Fruit fly (Drosophila melanogaster): Measurements from ENCODE around the gene CG5280.

CG5280 gene

DNA sequence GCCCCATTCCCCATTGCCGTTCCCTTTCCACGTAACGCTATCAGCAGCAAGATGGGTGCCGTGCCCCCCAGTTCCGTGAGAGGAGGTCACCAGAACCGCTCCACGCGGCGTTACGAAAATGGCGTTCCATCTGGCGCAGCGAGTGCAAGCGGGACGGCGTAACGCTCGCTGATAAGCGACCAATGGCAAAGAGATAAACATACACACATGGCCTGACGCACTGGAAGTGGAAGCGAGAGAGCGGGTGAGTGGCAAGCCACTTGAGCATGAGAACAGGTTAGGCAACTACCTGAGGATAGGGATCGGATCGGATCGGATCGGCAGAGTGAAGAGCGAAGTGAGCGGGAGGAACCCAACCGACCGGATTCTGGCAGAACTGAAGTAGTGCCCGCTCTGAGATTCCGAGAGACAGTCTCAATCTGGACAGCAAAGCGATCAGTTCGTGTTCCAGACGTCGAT is 14.8 kb upstream of the CG5280 start, which contains the start of gene Doc3 (continued):
- TF ChIP-seq jing (GFP tag; optimal IDR thresholded peaks at IDR 0.05) (no peak), lbe (GFP tag; optimal IDR thresholded peaks at IDR 0.05) (no peak), CG30403 (GFP tag; optimal IDR thresholded peaks at IDR 0.05) (no peak), CG10959 (GFP tag; IDR thresholded peaks at IDR 0.05) (no peak), kah (GFP tag; optimal IDR thresholded peaks at IDR 0.05) (peak; percentile 28), CG15696 (tag; optimal IDR thresholded peaks at IDR 0.05) (no peak), CG12769 (tag; optimal IDR thresholded peaks at IDR 0.05) (peak; percentile 79), z (GFP tag; IDR thresholded peaks at IDR 0.05) (peak; percentile 64; the same call in 1 of the 3 replicates), CG11504 (tag; optimal IDR thresholded peaks at IDR 0.05) (no peak), croc (GFP tag; conservative IDR thresholded peaks at IDR 0.05) (no peak), gfzf (GFP tag; optimal IDR thresholded peaks at IDR 0.05) (no peak), lab (GFP tag; optimal IDR thresholded peaks at IDR 0.05) (no peak), dimm (GFP tag; IDR thresholded peaks at IDR 0.05) (no peak), danr (GFP tag; IDR thresholded peaks at IDR 0.05) (no peak), crp (GFP tag; optimal IDR thresholded peaks at IDR 0.05) (no peak), bbx (GFP tag; IDR thresholded peaks at IDR 0.05; ENCODE audit: partially characterized antibody) (0 out of 2 replicates have a peak, but pooled peaks have one; percentile 36), CG13123 (GFP tag; optimal IDR thresholded peaks at IDR 0.05) (no peak), hbn (GFP tag; IDR thresholded peaks at IDR 0.05; ENCODE audit: partially characterized antibody) (no peak), shn (GFP tag; optimal IDR thresholded peaks at IDR 0.05) (no peak), PHDP (tag; optimal IDR thresholded peaks at IDR 0.05) (no peak), stwl (tag; optimal IDR thresholded peaks at IDR 0.05) (no peak), CG10366 (GFP tag; IDR thresholded peaks at IDR 0.05) (no peak), CG34376 (GFP tag; optimal IDR thresholded peaks at IDR 0.05) (no peak), CG12104 (GFP tag; optimal IDR thresholded peaks at IDR 0.05) (no peak), H15 (GFP tag; IDR thresholded peaks at IDR 0.05) (no peak), trem (tag; optimal IDR thresholded peaks at IDR 0.05) (no peak), phol (tag; optimal IDR thresholded peaks at IDR 0.05) (peak; percentile 82), Sox100B (GFP tag; optimal IDR thresholded peaks at IDR 0.05) (no peak), HLH54F (GFP tag; optimal IDR thresholded peaks at IDR 0.05) (no peak), Hmr (GFP tag; optimal IDR thresholded peaks at IDR 0.05) (no peak), jigr1 (GFP tag; IDR thresholded peaks at IDR 0.05) (no peak), CG14050 (GFP tag; IDR thresholded peaks at IDR 0.05) (no peak), esg (GFP tag; conservative IDR thresholded peaks at IDR 0.05) (no peak), CG15479 (GFP tag; optimal IDR thresholded peaks at IDR 0.05) (peak; percentile 92), D19B (GFP tag; optimal IDR thresholded peaks at IDR 0.05) (no peak), CG12236 (GFP tag; optimal IDR thresholded peaks at IDR 0.05) (no peak), fu2 (GFP tag; optimal IDR thresholded peaks at IDR 0.05) (no peak), B-H2 (GFP tag; optimal IDR thresholded peaks at IDR 0.05) (no peak), az2 (GFP tag; optimal IDR thresholded peaks at IDR 0.05) (no peak), CG9609 (GFP tag; optimal IDR thresholded peaks at IDR 0.05) (no peak), pan (optimal IDR thresholded peaks at IDR 0.05) (no peak), pan (GFP tag; optimal IDR thresholded peaks at IDR 0.05 in 1 of 2, IDR thresholded peaks at IDR 0.05 in 1 of 2) (no peak), CG6791 (GFP tag; IDR thresholded peaks at IDR 0.05; ENCODE audit: partially characterized antibody) (no peak), CG8388 (GFP tag; optimal IDR thresholded peaks at IDR 0.05) (no peak), CG43689 (GFP tag; IDR thresholded peaks at IDR 0.05) (no peak), Awh (GFP tag; IDR thresholded peaks at IDR 0.05) (no peak), HLH3B (GFP tag; IDR thresholded peaks at IDR 0.05) (no peak), corto (GFP tag; optimal IDR thresholded peaks at IDR 0.05) (no peak), jumu (GFP tag; optimal IDR thresholded peaks at IDR 0.05) (no peak), Mrtf (GFP tag; IDR thresholded peaks at IDR 0.05) (no peak), aop (GFP tag; IDR thresholded peaks at IDR 0.05) (no peak), Nf-YB (GFP tag; optimal IDR thresholded peaks at IDR 0.05) (peak; percentile 100)
